Worm (Caenorhabditis elegans): Measurements from ENCODE around the gene H40L08.3.

ce11 chrX:15034787-15035186, 41.1 kb downstream of the H40L08.3 start, which contains the start of gene dsc-1:
- TF ChIP-seq nhr-12 (tag; optimal IDR thresholded peaks at IDR 0.05) (no peak), pha-4 (tag; optimal IDR thresholded peaks at IDR 0.05) (no peak), R02D3.7 (tag; optimal IDR thresholded peaks at IDR 0.05) (no peak), ama-1 (optimal IDR thresholded peaks at IDR 0.05) (no peak)

Data from whole organism, L3 larva.